Worm (Caenorhabditis elegans) whole organism, young adult: ENCODE results near the gene pitr-3.

Experiments used
- F52B5.7 ChIP-seq: sonication (generic microtip); optimal IDR thresholded peaks from 2 replicates; lab custom pipeline; 2016; ENCODE audit warnings: mild to moderate bottlenecking, missing genetic modification characterization, missing compliant biosample characterization
- hlh-12 ChIP-seq: sonication (generic microtip); optimal IDR thresholded peaks from 2 replicates; lab custom pipeline; 2016; ENCODE audit warnings: missing genetic modification characterization, missing compliant biosample characterization
- hsf-1 ChIP-seq: fragments of 200-800 bp; sonication (Bioruptor generic); IDR thresholded peaks from 2 replicates; pipeline ENCODE4 v1.3.6; 2022; ENCODE audit warnings: missing genetic modification reagents, missing genetic modification characterization, missing compliant biosample characterization
- madf-10 ChIP-seq: sonication (generic microtip); optimal IDR thresholded peaks from 2 replicates; lab custom pipeline; 2016; ENCODE audit warnings: mild to moderate bottlenecking, missing genetic modification characterization, missing compliant biosample characterization
- mes-4 ChIP-seq: sonication (generic microtip); optimal IDR thresholded peaks from 2 replicates; lab custom pipeline; 2016; ENCODE audit warnings: missing genotype, missing genetic modification characterization, missing compliant biosample characterization
- nfya-1 ChIP-seq: sonication (generic microtip); optimal IDR thresholded peaks from 2 replicates; lab custom pipeline; 2017; ENCODE audit warnings: antibody characterized with exemption, missing compliant biosample characterization, missing genetic modification characterization, borderline replicate concordance; ENCODE audit not compliant: insufficient read depth
- repo-1 ChIP-seq: sonication (generic microtip); optimal IDR thresholded peaks from 2 replicates; lab custom pipeline; 2017; ENCODE audit warnings: mild to moderate bottlenecking, missing genetic modification characterization, missing compliant biosample characterization
- ztf-22 ChIP-seq: fragments of 200-800 bp; sonication (Bioruptor generic); optimal IDR thresholded peaks from 2 replicates; lab custom pipeline; 2018; ENCODE audit warnings: mild to moderate bottlenecking, missing genetic modification characterization, moderate library complexity, missing compliant biosample characterization

DNA sequence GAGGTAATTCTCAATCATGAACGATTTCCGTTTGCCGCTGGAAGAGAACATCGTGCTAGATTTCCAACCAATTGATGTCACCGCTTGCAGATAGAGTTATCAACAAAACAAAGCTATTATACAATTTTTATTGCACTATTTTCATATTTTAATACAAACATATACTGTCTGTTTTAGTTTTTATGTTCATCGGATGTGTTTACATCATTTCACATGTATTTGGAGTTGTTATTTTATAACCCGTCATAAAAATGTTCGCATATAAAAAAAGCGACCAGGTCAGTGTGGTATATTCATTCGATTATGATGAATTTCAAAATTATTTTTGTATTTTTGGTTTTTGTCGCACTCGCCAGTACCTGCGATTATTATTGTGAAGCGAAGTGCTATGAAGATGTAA lies 18.0 kb downstream of the pitr-3 start, which contains the start of gene F21C10.11:
- no peak for TF ChIP-seq madf-10 (tag; lab: Kevin White, UChicago)
- TF ChIP-seq mes-4: no peak
- no peak for TF ChIP-seq F52B5.7 (tag; lab: Kevin White, UChicago)
- no peak for TF ChIP-seq hsf-1 (GFP tag; lab: Robert Waterston, UW)
- TF ChIP-seq nfya-1: no peak
- no peak for TF ChIP-seq repo-1 (tag; lab: Kevin White, UChicago)
- no peak for TF ChIP-seq ztf-22
- TF ChIP-seq hlh-12 (tag; lab: Kevin White, UChicago): no peak
